Worm (Caenorhabditis elegans): ENCODE measurements around the gene F42A10.6.
A peak's percentile ranks its signal among the peaks of the same experiment; 100 is the strongest.

Gene F42A10.6

DNA sequence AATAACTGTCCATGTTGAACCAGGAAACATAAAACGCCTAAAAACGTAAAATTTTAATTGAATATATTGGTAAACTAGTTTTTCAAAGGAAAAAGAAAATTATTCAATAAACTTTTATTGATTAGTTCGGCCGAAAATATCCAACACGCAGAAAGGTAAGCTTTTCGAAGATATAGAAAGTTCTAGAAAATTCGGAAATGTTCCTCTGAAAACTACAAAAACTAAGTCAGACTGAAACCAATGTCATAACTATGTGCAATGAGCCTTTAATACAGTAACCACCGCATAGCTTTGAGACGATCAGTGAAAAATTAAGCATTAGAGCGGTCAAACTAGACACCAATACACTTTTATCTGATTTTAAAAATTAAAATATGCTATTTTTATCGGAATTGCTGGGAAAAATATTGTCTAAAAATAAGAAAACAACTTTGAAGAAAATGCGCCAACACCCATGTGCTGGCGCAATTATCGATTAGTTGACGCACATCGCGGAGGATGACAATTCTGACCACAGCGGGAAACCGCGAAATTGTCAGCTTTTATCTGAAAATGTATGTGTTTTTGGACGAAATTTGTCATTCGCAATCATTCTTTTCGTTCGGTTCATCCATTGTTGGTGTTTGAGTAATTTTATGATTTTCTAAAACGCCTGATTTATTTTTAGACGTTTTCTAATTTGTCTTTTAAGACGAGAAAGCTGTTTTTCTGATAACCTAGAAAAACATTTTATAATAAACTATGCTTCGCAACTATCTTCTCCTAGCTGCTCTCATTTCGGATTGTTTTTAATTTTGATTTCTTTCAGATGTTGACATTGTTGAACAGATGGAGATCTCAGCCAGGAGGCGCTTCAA lies 21.9 kb upstream of the F42A10.6 start, which contains the start of the genes C23G10.7 and rpn-2 (continued):
- TF ChIP-seq ztf-22 (GFP tag; optimal IDR thresholded peaks at IDR 0.05) (no peak), D2030.7 (GFP tag; IDR thresholded peaks at IDR 0.05) (peak; percentile 71; the same call in 1 of the 2 replicates), K12H6.12 (tag; optimal IDR thresholded peaks at IDR 0.05) (peak; percentile 28), lin-40 (tag; optimal IDR thresholded peaks at IDR 0.05) (peak; percentile 64), lin-35 (GFP tag; optimal IDR thresholded peaks at IDR 0.05) (peak in 1 of 3 experiments; percentile 80), athp-1 (tag; optimal IDR thresholded peaks at IDR 0.05) (peak; percentile 41), nhr-120 (GFP tag; IDR thresholded peaks at IDR 0.05) (no peak), mcd-1 (GFP tag; IDR thresholded peaks at IDR 0.05) (peak; percentile 72), F33H1.4 (GFP tag; IDR thresholded peaks at IDR 0.05) (peak; percentile 75), unc-62 (GFP tag; optimal IDR thresholded peaks at IDR 0.05) (no peak), madf-6 (GFP tag; IDR thresholded peaks at IDR 0.05) (peak; percentile 88), F23B12.7 (tag; optimal IDR thresholded peaks at IDR 0.05; ENCODE audit: insufficient read depth) (peak; percentile 46), aptf-2 (GFP tag; conservative IDR thresholded peaks at IDR 0.05) (no peak), F55B11.4 (tag; optimal IDR thresholded peaks at IDR 0.05; ENCODE audit: borderline replicate concordance, insufficient read depth) (no peak), B0019.2 (GFP tag; conservative IDR thresholded peaks at IDR 0.05) (0 out of 2 replicates have a peak, but pooled peaks have one; percentile 29), attf-3 (GFP tag; conservative IDR thresholded peaks at IDR 0.05) (peak; percentile 47; the same call in 1 of the 2 replicates), snpc-3.4 (tag; optimal IDR thresholded peaks at IDR 0.05) (peak; percentile 53), dpff-1 (tag; optimal IDR thresholded peaks at IDR 0.05) (no peak), ekl-4 (GFP tag; IDR thresholded peaks at IDR 0.05) (peak; percentile 29; the same call in 1 of the 2 replicates)

ce11 chrIII:6195718-6196117 lies 19.1 kb upstream of the F42A10.6 start:
- no peak for TF ChIP-seq ztf-3 (GFP tag; optimal IDR thresholded peaks at IDR 0.05)
- TF ChIP-seq attf-5 (GFP tag; optimal IDR thresholded peaks at IDR 0.05), result no peak
- no peak for TF ChIP-seq Y79H2A.3 (GFP tag; conservative IDR thresholded peaks at IDR 0.05)
- TF ChIP-seq repo-1 (tag; optimal IDR thresholded peaks at IDR 0.05), result peak; percentile 50
- no peak for TF ChIP-seq K12H6.12 (tag; optimal IDR thresholded peaks at IDR 0.05)
- TF ChIP-seq nhr-120 (GFP tag; IDR thresholded peaks at IDR 0.05), result no peak
- TF ChIP-seq snpc-1.3 (tag; optimal IDR thresholded peaks at IDR 0.05; ENCODE audit: insufficient read depth), result peak; percentile 18
- no peak for TF ChIP-seq rpc-1 (optimal IDR thresholded peaks at IDR 0.05)
- no peak for TF ChIP-seq rpc-1 (tag; optimal IDR thresholded peaks at IDR 0.05)
- TF ChIP-seq rec-8 (tag; optimal IDR thresholded peaks at IDR 0.05), result no peak
- TF ChIP-seq him-1 (tag; optimal IDR thresholded peaks at IDR 0.05), result no peak
- no peak for TF ChIP-seq mes-4 (tag; optimal IDR thresholded peaks at IDR 0.05)
- no peak for TF ChIP-seq ztf-18 (tag; optimal IDR thresholded peaks at IDR 0.05)
- TF ChIP-seq fkh-3 (tag; optimal IDR thresholded peaks at IDR 0.05), result peak; percentile 11
- TF ChIP-seq madf-6 (GFP tag; IDR thresholded peaks at IDR 0.05), result peak; percentile 56
- no peak for TF ChIP-seq lin-54 (GFP tag; optimal IDR thresholded peaks at IDR 0.05)
- no peak for TF ChIP-seq chd-7 (tag; optimal IDR thresholded peaks at IDR 0.05)
- TF ChIP-seq efl-1 (GFP tag; optimal IDR thresholded peaks at IDR 0.05), result no peak
- TF ChIP-seq gei-17 (GFP tag; optimal IDR thresholded peaks at IDR 0.05), result no peak
- no peak for TF ChIP-seq F22D6.2 (tag; optimal IDR thresholded peaks at IDR 0.05)
- TF ChIP-seq tbx-9 (tag; optimal IDR thresholded peaks at IDR 0.05; ENCODE audit: borderline replicate concordance), result no peak
- TF ChIP-seq F10E7.11 (tag; optimal IDR thresholded peaks at IDR 0.05), result peak; percentile 33
- TF ChIP-seq hlh-26 (GFP tag; conservative IDR thresholded peaks at IDR 0.05), result no peak
- TF ChIP-seq ceh-58 (GFP tag; IDR thresholded peaks at IDR 0.05), result 0 out of 2 replicates have a peak, but pooled peaks have one; percentile 34
- TF ChIP-seq unc-130 (GFP tag; optimal IDR thresholded peaks at IDR 0.05), result no peak
- peak; percentile 27 for TF ChIP-seq dpff-1 (tag; optimal IDR thresholded peaks at IDR 0.05)
- peak; percentile 76 for TF ChIP-seq F49E8.2 (tag; optimal IDR thresholded peaks at IDR 0.05; ENCODE audit: insufficient read depth)
- 0 out of 2 replicates have a peak, but pooled peaks have one; percentile 34 for TF ChIP-seq pbrm-1 (GFP tag; IDR thresholded peaks at IDR 0.05)
- peak; percentile 40 for TF ChIP-seq lsl-1 (GFP tag; optimal IDR thresholded peaks at IDR 0.05)

Data from whole organism, young adult.